Worm (Caenorhabditis elegans) whole organism, L2 larva: ENCODE results near the gene lab-2.

Experiments
- C34F6.9 ChIP-seq: fragments of 150-350 bp; optimal IDR thresholded peaks from 2 replicates; lab custom pipeline; 2014; ENCODE audit warnings: missing biosample characterization, missing genetic modification characterization
- F13H6.1 ChIP-seq: sonication (generic microtip); optimal IDR thresholded peaks from 2 replicates; lab custom pipeline; 2016; ENCODE audit warnings: missing genetic modification characterization, missing compliant biosample characterization
- Y55F3AM.14 ChIP-seq: fragments of 200-800 bp; sonication (Bioruptor generic); optimal IDR thresholded peaks from 2 replicates; lab custom pipeline; 2018; ENCODE audit warnings: mild to moderate bottlenecking, missing genetic modification characterization, missing compliant biosample characterization
- aly-2 ChIP-seq: fragments of 150-350 bp; optimal IDR thresholded peaks from 2 replicates; lab custom pipeline; 2014; ENCODE audit warnings: missing biosample characterization, missing genetic modification characterization
- ama-1 ChIP-seq: fragments of 150-350 bp; optimal IDR thresholded peaks from 2 replicates; lab custom pipeline; 2018; ENCODE audit warnings: inconsistent platforms
- blmp-1 ChIP-seq: sonication (generic microtip); optimal IDR thresholded peaks from 2 replicates; lab custom pipeline; 2017; ENCODE audit warnings: missing genetic modification characterization, mild to moderate bottlenecking, missing compliant biosample characterization, antibody characterized with exemption, moderate library complexity; ENCODE audit not compliant: insufficient read depth
- ceh-16 ChIP-seq: fragments of 150-350 bp; optimal IDR thresholded peaks from 2 replicates; lab custom pipeline; 2014; ENCODE audit warnings: missing biosample characterization, missing genetic modification characterization
- crh-2 ChIP-seq: sonication (generic microtip); optimal IDR thresholded peaks from 2 replicates; lab custom pipeline; 2017; ENCODE audit warnings: missing biosample characterization, missing genetic modification characterization
- dmd-4 ChIP-seq: sonication (generic microtip); optimal IDR thresholded peaks from 2 replicates; lab custom pipeline; 2017; ENCODE audit warnings: missing biosample characterization, missing genetic modification characterization
- egl-27 ChIP-seq: sonication (generic microtip); optimal IDR thresholded peaks from 3 replicates; lab custom pipeline; 2017; ENCODE audit warnings: missing biosample characterization, missing genetic modification reagents, missing genetic modification characterization
- elt-1 ChIP-seq: fragments of 150-350 bp; optimal IDR thresholded peaks from 2 replicates; lab custom pipeline; 2014; ENCODE audit warnings: missing biosample characterization, missing genetic modification characterization
- elt-3 ChIP-seq: sonication (generic microtip); optimal IDR thresholded peaks from 2 replicates; lab custom pipeline; 2017; ENCODE audit warnings: missing biosample characterization, missing genetic modification characterization
- fos-1 ChIP-seq: fragments of 150-350 bp; optimal IDR thresholded peaks from 2 replicates; lab custom pipeline; 2014; ENCODE audit warnings: missing biosample characterization, missing genetic modification characterization
- gmeb-1 ChIP-seq: fragments of 150-350 bp; optimal IDR thresholded peaks from 2 replicates; lab custom pipeline; 2014; ENCODE audit warnings: missing biosample characterization, missing genetic modification characterization
- lin-11 ChIP-seq: fragments of 150-350 bp; sonication (generic microtip); optimal IDR thresholded peaks from 2 replicates; lab custom pipeline; 2014; ENCODE audit warnings: missing biosample characterization, missing genetic modification characterization, inconsistent platforms, mixed read lengths
- lin-13 ChIP-seq: fragments of 150-350 bp; optimal IDR thresholded peaks from 2 replicates; lab custom pipeline; 2014; ENCODE audit warnings: missing biosample characterization, missing genetic modification reagents, missing genetic modification characterization
- lin-39 ChIP-seq: fragments of 150-350 bp; optimal IDR thresholded peaks from 2 replicates; lab custom pipeline; 2014; ENCODE audit warnings: missing biosample characterization, missing genetic modification reagents, missing genetic modification characterization
- lsy-2 ChIP-seq, 2 experiments: fragments of 150-350 bp in 1 of 2; sonication (generic microtip) in 1 of 2; optimal IDR thresholded peaks; 2 replicates each; lab custom pipeline; 2014 to 2017; ENCODE audit warnings: missing biosample characterization in 2 of 2, missing genetic modification characterization in 2 of 2
- mab-5 ChIP-seq: fragments of 150-350 bp; optimal IDR thresholded peaks from 2 replicates; lab custom pipeline; 2014; ENCODE audit warnings: missing biosample characterization, missing genetic modification characterization
- mbf-1 ChIP-seq: sonication (generic microtip); optimal IDR thresholded peaks from 2 replicates; lab custom pipeline; 2017; ENCODE audit warnings: missing biosample characterization, missing genetic modification characterization
- mdl-1 ChIP-seq, 2 experiments: fragments of 150-350 bp in 1 of 2; sonication (generic microtip) in 1 of 2; optimal IDR thresholded peaks; 2 replicates each; lab custom pipeline; 2017; ENCODE audit warnings: missing biosample characterization in 2 of 2, missing genetic modification characterization in 2 of 2
- nhr-10 ChIP-seq: sonication (generic microtip); optimal IDR thresholded peaks from 2 replicates; lab custom pipeline; 2017; ENCODE audit warnings: missing biosample characterization, missing genetic modification characterization
- nhr-11 ChIP-seq: fragments of 150-350 bp; optimal IDR thresholded peaks from 2 replicates; lab custom pipeline; 2014; ENCODE audit warnings: missing biosample characterization, missing genetic modification characterization
- nhr-12 ChIP-seq: fragments of 150-350 bp; optimal IDR thresholded peaks from 2 replicates; lab custom pipeline; 2014; ENCODE audit warnings: missing biosample characterization, missing genetic modification characterization
- nhr-129 ChIP-seq: fragments of 150-350 bp; optimal IDR thresholded peaks from 2 replicates; lab custom pipeline; 2014; ENCODE audit warnings: missing biosample characterization, missing genetic modification characterization
- nhr-21 ChIP-seq: fragments of 150-350 bp; optimal IDR thresholded peaks from 2 replicates; lab custom pipeline; 2014; ENCODE audit warnings: missing biosample characterization, missing genetic modification characterization
- nhr-23 ChIP-seq: fragments of 150-350 bp; optimal IDR thresholded peaks from 2 replicates; lab custom pipeline; 2014; ENCODE audit warnings: missing biosample characterization, missing genetic modification reagents, missing genetic modification characterization
- nhr-237 ChIP-seq: fragments of 150-350 bp; optimal IDR thresholded peaks from 2 replicates; lab custom pipeline; 2014; ENCODE audit warnings: missing biosample characterization, missing genetic modification characterization
- nhr-6 ChIP-seq: fragments of 150-350 bp; optimal IDR thresholded peaks from 2 replicates; lab custom pipeline; 2014; ENCODE audit warnings: missing biosample characterization, missing genetic modification characterization
- nhr-77 ChIP-seq: fragments of 150-350 bp; optimal IDR thresholded peaks from 2 replicates; lab custom pipeline; 2014; ENCODE audit warnings: missing biosample characterization, missing genetic modification characterization
- skn-1 ChIP-seq: sonication (generic microtip); optimal IDR thresholded peaks from 2 replicates; lab custom pipeline; 2017; ENCODE audit warnings: missing biosample characterization, missing genetic modification characterization
- sma-3 ChIP-seq: sonication (generic microtip); optimal IDR thresholded peaks from 2 replicates; lab custom pipeline; 2016; ENCODE audit warnings: missing genetic modification reagents, missing genetic modification characterization, missing compliant biosample characterization
- sma-9 ChIP-seq, 2 experiments: fragments of 150-350 bp in 1 of 2; sonication (generic microtip) in 1 of 2; optimal IDR thresholded peaks; 2 replicates each; lab custom pipeline; 2014 to 2016; ENCODE audit warnings: missing genetic modification characterization in 2 of 2, mild to moderate bottlenecking in 1 of 2, missing biosample characterization in 1 of 2, missing compliant biosample characterization in 1 of 2, missing genetic modification reagents in 1 of 2, moderate library complexity in 1 of 2
- snpc-4 ChIP-seq: fragments of 150-350 bp; optimal IDR thresholded peaks from 2 replicates; lab custom pipeline; 2014; ENCODE audit warnings: missing biosample characterization, missing genetic modification characterization
- unc-55 ChIP-seq: fragments of 150-350 bp; sonication (generic microtip); optimal IDR thresholded peaks from 3 replicates; lab custom pipeline; 2014; ENCODE audit warnings: missing biosample characterization, missing genetic modification reagents, missing genetic modification characterization
- zag-1 ChIP-seq: fragments of 150-350 bp; optimal IDR thresholded peaks from 2 replicates; lab custom pipeline; 2014; ENCODE audit warnings: missing biosample characterization, missing genetic modification characterization
- ztf-1 ChIP-seq: fragments of 200-800 bp; sonication (Bioruptor generic); conservative IDR thresholded peaks from 2 replicates; pipeline ENCODE4 v1.3.6; 2022; ENCODE audit warnings: missing genetic modification characterization, missing compliant biosample characterization
- ztf-4 ChIP-seq: fragments of 150-350 bp; optimal IDR thresholded peaks from 2 replicates; lab custom pipeline; 2014; ENCODE audit warnings: missing biosample characterization, missing genetic modification characterization

Gene lab-2

DNA sequence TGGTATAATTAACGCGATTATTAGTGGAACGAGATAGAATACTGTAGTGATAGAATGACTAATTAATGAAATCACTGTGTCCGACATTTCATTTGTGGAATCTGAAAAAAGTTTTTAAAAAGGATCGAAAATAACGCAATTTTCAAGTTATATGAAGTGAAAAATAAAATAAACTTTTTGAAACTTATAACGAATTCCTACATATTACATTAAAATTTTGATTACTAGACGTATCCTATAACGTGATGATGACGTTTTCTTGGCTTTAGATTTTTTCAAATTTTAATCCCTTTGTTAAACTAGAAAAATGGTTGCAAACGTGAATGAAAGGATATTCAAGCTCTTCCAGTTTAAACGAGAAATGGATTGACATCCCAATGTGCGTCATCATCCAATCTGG, 38.9 kb downstream of the lab-2 start, which contains the start of gene algn-11:
algn-11 (minus strand) TSS at position 101 of the 400 bp plus-strand sequence.
- no peak for TF ChIP-seq nhr-237 (tag; lab: Kevin White, UChicago)
- TF ChIP-seq nhr-77 (tag; lab: Kevin White, UChicago) = no peak
- TF ChIP-seq lin-11 = no peak
- TF ChIP-seq nhr-12 (tag; lab: Kevin White, UChicago) = no peak
- TF ChIP-seq nhr-11 (tag; lab: Kevin White, UChicago) = no peak
- no peak for TF ChIP-seq aly-2 (tag; lab: Kevin White, UChicago)
- no peak for TF ChIP-seq F13H6.1
- TF ChIP-seq dmd-4 (tag; lab: Kevin White, UChicago) = no peak

- TF ChIP-seq sma-9 (GFP tag; optimal IDR thresholded peaks at IDR 0.05; lab: Kevin White, UChicago) = no peak
- no peak for TF ChIP-seq sma-9 (tag; optimal IDR thresholded peaks at IDR 0.05; lab: Kevin White, UChicago)
- no peak for TF ChIP-seq fos-1
- no peak for TF ChIP-seq lsy-2 (tag; optimal IDR thresholded peaks at IDR 0.05; lab: Kevin White, UChicago)
- TF ChIP-seq Y55F3AM.14 (GFP tag; lab: Kevin White, UChicago) = no peak
- no peak for TF ChIP-seq zag-1 (tag; lab: Kevin White, UChicago)
- no peak for TF ChIP-seq lin-13 (GFP tag; lab: Kevin White, UChicago)
- no peak for TF ChIP-seq C34F6.9 (tag; lab: Kevin White, UChicago)
These were observed 41.9 kb downstream of the lab-2 start, which contains the start of gene ykt-6 for ce11 chrIII:7287503-7287902. TSS of gene ykt-6 (minus strand) at chrIII:7287603.

ce11 chrIII:7285783-7286182, 43.6 kb downstream of the lab-2 start, which contains the start of gene pho-5:
TSS of gene pho-5 (minus strand) at chrIII:7285883.
- TF ChIP-seq F13H6.1 (no peak), mab-5 (tag; lab: Kevin White, UChicago) (no peak), aly-2 (tag; lab: Kevin White, UChicago) (no peak), fos-1 (no peak), mdl-1 (tag; optimal IDR thresholded peaks at IDR 0.05; lab: Kevin White, UChicago) (no peak), nhr-23 (tag; lab: Kevin White, UChicago) (no peak), nhr-21 (no peak), ztf-4 (no peak), elt-1 (tag; lab: Kevin White, UChicago) (no peak), lin-39 (no peak), lin-11 (no peak), blmp-1 (tag; lab: Kevin White, UChicago) (no peak), ama-1 (lab: Kevin White, UChicago) (no peak), egl-27 (tag; lab: Kevin White, UChicago) (no peak), nhr-10 (no peak), crh-2 (tag; lab: Kevin White, UChicago) (no peak), nhr-6 (no peak)

ce11 chrIII:7281179-7281578, 48.2 kb downstream of the lab-2 start, which contains the start of gene B0361.3:
TSS of gene B0361.3 (plus strand) at chrIII:7281462.
- TF ChIP-seq blmp-1 (tag; lab: Kevin White, UChicago) (no peak), ceh-16 (tag; lab: Kevin White, UChicago) (no peak), ztf-1 (GFP tag; lab: Robert Waterston, UW) (no peak), nhr-10 (no peak), nhr-11 (tag; lab: Kevin White, UChicago) (no peak), ztf-4 (no peak), unc-55 (GFP tag; lab: Kevin White, UChicago) (peak; percentile 4), crh-2 (tag; lab: Kevin White, UChicago) (peak; percentile 51), fos-1 (no peak), lsy-2 (tag; optimal IDR thresholded peaks at IDR 0.05; lab: Kevin White, UChicago) (peak in 1 of 2 experiments; percentile 68), mbf-1 (tag; lab: Kevin White, UChicago) (no peak), nhr-129 (tag; lab: Kevin White, UChicago) (no peak)

ce11 chrIII:7278491-7278890, 50.9 kb downstream of the lab-2 start:
- TF ChIP-seq fos-1 (peak; percentile 43), skn-1 (tag; lab: Kevin White, UChicago) (no peak), nhr-6 (peak; percentile 16), snpc-4 (peak; percentile 99), nhr-21 (peak; percentile 35), sma-9 (GFP tag; optimal IDR thresholded peaks at IDR 0.05; lab: Kevin White, UChicago) (peak; percentile 75), sma-9 (tag; optimal IDR thresholded peaks at IDR 0.05; lab: Kevin White, UChicago) (no peak), crh-2 (tag; lab: Kevin White, UChicago) (peak; percentile 76), lin-39 (no peak), lsy-2 (tag; optimal IDR thresholded peaks at IDR 0.05; lab: Kevin White, UChicago) (peak; percentile 67 to 69), nhr-77 (tag; lab: Kevin White, UChicago) (peak; percentile 35), dmd-4 (tag; lab: Kevin White, UChicago) (peak; percentile 44), gmeb-1 (peak; percentile 88), unc-55 (GFP tag; lab: Kevin White, UChicago) (peak; percentile 39), nhr-129 (tag; lab: Kevin White, UChicago) (peak; percentile 83), sma-3 (GFP tag; lab: Kevin White, UChicago) (peak; percentile 34), lin-11 (peak; percentile 43), elt-3 (tag; lab: Kevin White, UChicago) (no peak), C34F6.9 (tag; lab: Kevin White, UChicago) (peak; percentile 39), mab-5 (tag; lab: Kevin White, UChicago) (no peak)
